Worm (Caenorhabditis elegans) whole organism, L3 larva: ENCODE results near the gene lmbr-1.

ENCODE experiments used
- ama-1 ChIP-seq: fragments of 150-350 bp; optimal IDR thresholded peaks from 2 replicates; lab custom pipeline; 2018
- ceh-28 ChIP-seq: fragments of 150-350 bp; optimal IDR thresholded peaks from 2 replicates; lab custom pipeline; 2014; ENCODE audit warnings: missing biosample characterization, missing genetic modification reagents, missing genetic modification characterization
- ceh-82 ChIP-seq: fragments of 150-350 bp; optimal IDR thresholded peaks from 2 replicates; lab custom pipeline; 2014; ENCODE audit warnings: missing biosample characterization, missing genetic modification characterization
- fkh-10 ChIP-seq: sonication (generic microtip); optimal IDR thresholded peaks from 2 replicates; lab custom pipeline; 2017; ENCODE audit warnings: missing biosample characterization, missing genetic modification reagents, missing genetic modification characterization
- fos-1 ChIP-seq: fragments of 150-350 bp; optimal IDR thresholded peaks from 2 replicates; lab custom pipeline; 2014; ENCODE audit warnings: missing biosample characterization, missing genetic modification characterization
- lin-15B ChIP-seq: fragments of 150-350 bp; optimal IDR thresholded peaks from 2 replicates; lab custom pipeline; 2014; ENCODE audit warnings: missing biosample characterization, missing genetic modification characterization
- lsy-12 ChIP-seq: sonication (generic microtip); optimal IDR thresholded peaks from 2 replicates; lab custom pipeline; 2016; ENCODE audit warnings: mild to moderate bottlenecking, missing genetic modification characterization, missing compliant biosample characterization
- mdl-1 ChIP-seq: fragments of 150-350 bp; optimal IDR thresholded peaks from 2 replicates; lab custom pipeline; 2014; ENCODE audit warnings: missing biosample characterization, missing genetic modification characterization
- nhr-77 ChIP-seq: fragments of 150-350 bp; optimal IDR thresholded peaks from 2 replicates; lab custom pipeline; 2014; ENCODE audit warnings: missing biosample characterization, missing genetic modification characterization
- skn-1 ChIP-seq: fragments of 150-350 bp; optimal IDR thresholded peaks from 2 replicates; lab custom pipeline; 2014; ENCODE audit warnings: missing biosample characterization, missing genetic modification characterization
- tbx-2 ChIP-seq: sonication (generic microtip); optimal IDR thresholded peaks from 2 replicates; lab custom pipeline; 2016; ENCODE audit warnings: mild to moderate bottlenecking, missing genetic modification characterization, missing compliant biosample characterization
- unc-62 ChIP-seq: fragments of 150-350 bp; sonication (generic microtip); optimal IDR thresholded peaks from 4 replicates; lab custom pipeline; 2014; ENCODE audit warnings: missing biosample characterization, missing genetic modification reagents, missing genetic modification characterization
- zag-1 ChIP-seq: fragments of 150-350 bp; optimal IDR thresholded peaks from 2 replicates; lab custom pipeline; 2014; ENCODE audit warnings: missing biosample characterization, missing genetic modification characterization

DNA sequence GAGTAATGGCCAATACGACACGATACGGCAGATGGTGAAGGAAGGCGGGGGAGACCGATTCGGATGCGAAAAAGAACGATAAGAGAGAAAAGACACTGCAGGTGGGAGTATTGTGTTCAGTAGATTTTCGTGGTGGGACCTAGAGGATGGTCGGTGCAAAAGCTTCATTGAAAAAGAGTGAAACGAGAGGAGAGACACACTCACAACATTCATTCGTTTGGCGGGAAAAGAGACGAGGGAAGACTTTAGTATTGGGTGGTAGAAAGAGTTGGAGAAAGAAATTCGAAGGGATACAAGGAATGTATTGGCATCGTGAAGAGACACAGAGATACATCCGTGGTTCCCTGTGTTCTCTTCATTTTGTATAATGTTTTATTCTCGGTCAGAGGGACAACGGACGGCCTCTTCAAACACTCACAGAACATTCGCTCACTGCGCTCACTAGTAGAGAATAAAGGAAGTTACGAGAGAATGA is 15.6 kb upstream of the lmbr-1 start:
- TF ChIP-seq mdl-1 (no peak), fkh-10 (GFP tag; lab: Kevin White, UChicago) (peak; percentile 11), ama-1 (lab: Kevin White, UChicago) (peak; percentile 59), ceh-82 (tag; lab: Kevin White, UChicago) (no peak), nhr-77 (no peak), skn-1 (tag; lab: Kevin White, UChicago) (no peak), ceh-28 (tag; lab: Kevin White, UChicago) (peak; percentile 58), zag-1 (tag; lab: Kevin White, UChicago) (no peak), unc-62 (no peak), tbx-2 (tag; lab: Kevin White, UChicago) (no peak), fos-1 (tag; lab: Kevin White, UChicago) (no peak), lin-15B (tag; lab: Kevin White, UChicago) (peak; percentile 87), lsy-12 (tag; lab: Kevin White, UChicago) (peak; percentile 49)
